Fruit fly (Drosophila melanogaster): ENCODE data around the gene CG6661.

The CG6661 gene

dm6 chr3L:13993742-13994719 lies 40.5 kb upstream of the CG6661 start, which contains the start of gene CtsK1 (continued):
- TF ChIP-seq CG8089 (GFP tag; optimal IDR thresholded peaks at IDR 0.05) (no peak), Poxn (GFP tag; IDR thresholded peaks at IDR 0.05) (no peak), CG17186 (GFP tag; optimal IDR thresholded peaks at IDR 0.05) (no peak), CG13287 (GFP tag; IDR thresholded peaks at IDR 0.05; ENCODE audit: partially characterized antibody) (peak; percentile 86), CG14014 (GFP tag; IDR thresholded peaks at IDR 0.05) (0 out of 2 replicates have a peak, but pooled peaks have one; percentile 21), pros (GFP tag; optimal IDR thresholded peaks at IDR 0.05) (no peak), Hmx (GFP tag; optimal IDR thresholded peaks at IDR 0.05) (no peak), Six4 (GFP tag; optimal IDR thresholded peaks at IDR 0.05) (no peak), pum (GFP tag; optimal IDR thresholded peaks at IDR 0.05) (no peak), NC2β (GFP tag; optimal IDR thresholded peaks at IDR 0.05) (no peak), CG4854 (GFP tag; optimal IDR thresholded peaks at IDR 0.05) (no peak), Meics (GFP tag; optimal IDR thresholded peaks at IDR 0.05) (no peak), Ravus (GFP tag; IDR thresholded peaks at IDR 0.05) (no peak), CG31441 (GFP tag; IDR thresholded peaks at IDR 0.05) (peak; percentile 48), bsh (GFP tag; optimal IDR thresholded peaks at IDR 0.05) (peak in 1 of 2 experiments; percentile 29), BtbVII (GFP tag; optimal IDR thresholded peaks at IDR 0.05) (no peak), Stat92E (GFP tag; optimal IDR thresholded peaks at IDR 0.05) (no peak), fd64A (GFP tag; optimal IDR thresholded peaks at IDR 0.05) (no peak), ATbp (GFP tag; optimal IDR thresholded peaks at IDR 0.05) (peak; percentile 4), Asciz (GFP tag; optimal IDR thresholded peaks at IDR 0.05) (no peak), Sox100B (GFP tag; optimal IDR thresholded peaks at IDR 0.05) (peak; percentile 24), Awh (GFP tag; IDR thresholded peaks at IDR 0.05) (no peak), CG12071 (GFP tag; optimal IDR thresholded peaks at IDR 0.05) (no peak), wek (GFP tag; optimal IDR thresholded peaks at IDR 0.05) (no peak), CG9932 (GFP tag; IDR thresholded peaks at IDR 0.05) (no peak), CG2889 (GFP tag; IDR thresholded peaks at IDR 0.05) (no peak), jumu (GFP tag; optimal IDR thresholded peaks at IDR 0.05) (no peak), CG9817 (tag; optimal IDR thresholded peaks at IDR 0.05) (no peak), dmrt99B (tag; optimal IDR thresholded peaks at IDR 0.05) (peak; percentile 19), Drgx (GFP tag; IDR thresholded peaks at IDR 0.05) (peak; percentile 82), CG3163 (GFP tag; optimal IDR thresholded peaks at IDR 0.05) (no peak), HLHmδ (GFP tag; optimal IDR thresholded peaks at IDR 0.05) (no peak), D19B (GFP tag; optimal IDR thresholded peaks at IDR 0.05) (no peak), CG15514 (GFP tag; optimal IDR thresholded peaks at IDR 0.05) (no peak), CG34422 (GFP tag; IDR thresholded peaks at IDR 0.05) (0 out of 3 replicates have a peak, but pooled peaks have one; percentile 54), Lpt (GFP tag; optimal IDR thresholded peaks at IDR 0.05) (no peak), CG17802 (tag; optimal IDR thresholded peaks at IDR 0.05) (no peak), CG10431 (GFP tag; optimal IDR thresholded peaks at IDR 0.05) (no peak), mam (GFP tag; optimal IDR thresholded peaks at IDR 0.05) (no peak), Rx (GFP tag; IDR thresholded peaks at IDR 0.05) (no peak), tna (GFP tag; IDR thresholded peaks at IDR 0.05; ENCODE audit: partially characterized antibody) (no peak), CG4730 (GFP tag; IDR thresholded peaks at IDR 0.05) (no peak), cato (GFP tag; optimal IDR thresholded peaks at IDR 0.05; ENCODE audit: borderline replicate concordance) (no peak), Dfd (GFP tag; optimal IDR thresholded peaks at IDR 0.05) (no peak), CG14860 (GFP tag; IDR thresholded peaks at IDR 0.05; ENCODE audit: partially characterized antibody) (peak; percentile 40; the same call in 2 of the 3 replicates), luna (GFP tag; optimal IDR thresholded peaks at IDR 0.05) (no peak), CG10209 (GFP tag; optimal IDR thresholded peaks at IDR 0.05) (no peak), Mad (GFP tag; optimal IDR thresholded peaks at IDR 0.05) (no peak)
